Worm (Caenorhabditis elegans) whole organism, early embryonic: ENCODE measurements around the gene rpac-19.

Experiments
- B0310.2 ChIP-seq: sonication (generic microtip); optimal IDR thresholded peaks from 2 replicates; lab custom pipeline; 2016; ENCODE audit warnings: mild to moderate bottlenecking, missing genetic modification characterization, missing compliant biosample characterization
- F13C5.2 ChIP-seq: sonication (generic microtip); optimal IDR thresholded peaks from 2 replicates; lab custom pipeline; 2017; ENCODE audit warnings: mild to moderate bottlenecking, missing genetic modification characterization, inconsistent platforms, missing compliant biosample characterization
- aly-1 ChIP-seq: sonication (generic microtip); optimal IDR thresholded peaks from 2 replicates; lab custom pipeline; 2016; ENCODE audit warnings: missing genetic modification characterization, missing compliant biosample characterization
- ama-1 ChIP-seq: fragments of 150-350 bp; optimal IDR thresholded peaks from 2 replicates; lab custom pipeline; 2014
- ceh-13 ChIP-seq: fragments of 200-800 bp; sonication (Bioruptor generic); optimal IDR thresholded peaks from 2 replicates; lab custom pipeline; 2018; ENCODE audit warnings: mild to moderate bottlenecking, missing genetic modification characterization, missing compliant biosample characterization
- ets-7 ChIP-seq: sonication (generic microtip); optimal IDR thresholded peaks from 2 replicates; lab custom pipeline; 2016; ENCODE audit warnings: missing genotype, missing genetic modification characterization, missing compliant biosample characterization
- hmbx-1 ChIP-seq: sonication (generic microtip); optimal IDR thresholded peaks from 2 replicates; lab custom pipeline; 2016; ENCODE audit warnings: mild to moderate bottlenecking, missing genetic modification characterization, missing compliant biosample characterization
- hmg-4 ChIP-seq: fragments of 200-800 bp; sonication (Bioruptor generic); optimal IDR thresholded peaks from 2 replicates; lab custom pipeline; 2018; ENCODE audit warnings: mild to moderate bottlenecking, missing genetic modification characterization, missing compliant biosample characterization
- hnd-1 ChIP-seq: sonication (generic microtip); optimal IDR thresholded peaks from 2 replicates; lab custom pipeline; 2016; ENCODE audit warnings: missing genetic modification characterization, missing compliant biosample characterization
- pes-1 ChIP-seq: fragments of 200-800 bp; sonication (Bioruptor generic); IDR thresholded peaks from 2 replicates; pipeline ENCODE4 v1.3.6; 2022; ENCODE audit warnings: missing genetic modification reagents, missing genetic modification characterization, missing compliant biosample characterization
- scrt-1 ChIP-seq: fragments of 200-800 bp; sonication (Bioruptor generic); IDR thresholded peaks from 2 replicates; pipeline ENCODE4 v1.3.6; 2022; ENCODE audit warnings: missing genetic modification characterization, missing compliant biosample characterization
- tbx-11 ChIP-seq: fragments of 200-800 bp; sonication (Bioruptor generic); IDR thresholded peaks from 2 replicates; pipeline ENCODE4 v1.3.6; 2022; ENCODE audit warnings: missing genetic modification characterization, missing compliant biosample characterization
- tbx-37 ChIP-seq: fragments of 200-800 bp; sonication (Bioruptor generic); conservative IDR thresholded peaks from 2 replicates; pipeline ENCODE4 v1.3.6; 2022; ENCODE audit warnings: missing genetic modification reagents, missing genetic modification characterization, missing compliant biosample characterization
- tra-4 ChIP-seq: sonication (generic microtip); optimal IDR thresholded peaks from 2 replicates; lab custom pipeline; 2017; ENCODE audit warnings: missing genetic modification characterization, missing compliant biosample characterization

- TF ChIP-seq pes-1 (GFP tag; lab: Robert Waterston, UW) (no peak), hmg-4 (no peak), ama-1 (no peak), F13C5.2 (no peak), tbx-37 (no peak), aly-1 (tag; lab: Kevin White, UChicago) (no peak), hmbx-1 (no peak), hnd-1 (tag; lab: Kevin White, UChicago) (no peak), B0310.2 (tag; lab: Kevin White, UChicago) (no peak), tbx-11 (GFP tag; lab: Robert Waterston, UW) (no peak), ceh-13 (GFP tag; lab: Kevin White, UChicago) (no peak), ets-7 (tag; lab: Kevin White, UChicago) (no peak), tra-4 (no peak), scrt-1 (GFP tag; lab: Robert Waterston, UW) (no peak)
Observed at ce11 chrIII:9598168-9598567, 31.5 kb downstream of the rpac-19 start, which contains the start of gene F58A4.1.
